Worm (Caenorhabditis elegans) whole organism, L1 larva: ENCODE measurements around the gene Y40A1A.2.

ENCODE experiments used
- C16A3.4 ChIP-seq: fragments of 150-350 bp; optimal IDR thresholded peaks from 2 replicates; lab custom pipeline; 2014; ENCODE audit warnings: missing biosample characterization, missing genetic modification characterization
- F16B12.6 ChIP-seq: fragments of 150-350 bp; optimal IDR thresholded peaks from 2 replicates; lab custom pipeline; 2014; ENCODE audit warnings: missing biosample characterization, missing genetic modification characterization
- Y116A8C.19 ChIP-seq: sonication (generic microtip); optimal IDR thresholded peaks from 2 replicates; lab custom pipeline; 2016; ENCODE audit warnings: missing compliant biosample characterization, missing genetic modification characterization, borderline replicate concordance
- aly-2 ChIP-seq: fragments of 150-350 bp; optimal IDR thresholded peaks from 2 replicates; lab custom pipeline; 2014; ENCODE audit warnings: missing biosample characterization, missing genetic modification characterization
- blmp-1 ChIP-seq: fragments of 150-350 bp; optimal IDR thresholded peaks from 2 replicates; lab custom pipeline; 2014; ENCODE audit warnings: missing biosample characterization, missing genetic modification characterization
- ceh-82 ChIP-seq, 3 experiments: fragments of 150-350 bp in 1 of 3; sonication (generic microtip) in 2 of 3; optimal IDR thresholded peaks; 2 replicates each; lab custom pipeline; 2014 to 2017; ENCODE audit warnings: missing biosample characterization in 3 of 3, missing genetic modification characterization in 3 of 3
- ceh-90 ChIP-seq: sonication (generic microtip); optimal IDR thresholded peaks from 2 replicates; lab custom pipeline; 2016; ENCODE audit warnings: missing genetic modification characterization, missing compliant biosample characterization
- dpl-1 ChIP-seq, 3 experiments: fragments of 150-350 bp in 2 of 3; sonication (generic microtip) in 1 of 3; optimal IDR thresholded peaks; 2 replicates each; lab custom pipeline; 2014 to 2017; ENCODE audit warnings: missing biosample characterization in 3 of 3, missing genetic modification characterization in 3 of 3, missing genetic modification reagents in 3 of 3
- dsc-1 ChIP-seq: sonication (generic microtip); optimal IDR thresholded peaks from 2 replicates; lab custom pipeline; 2016; ENCODE audit warnings: mild to moderate bottlenecking, missing genetic modification characterization, missing compliant biosample characterization
- efl-1 ChIP-seq, 4 experiments: fragments of 150-350 bp; optimal IDR thresholded peaks in 3 of 4; peaks in 1 of 4; 1 replicate in 1 of 4; 2 replicates in 3 of 4; lab custom pipeline; 2014; ENCODE audit warnings: missing biosample characterization in 2 of 4, missing genetic modification characterization in 2 of 4, missing genetic modification reagents in 2 of 4
- efl-3 ChIP-seq: fragments of 200-800 bp; sonication (Bioruptor generic); optimal IDR thresholded peaks from 2 replicates; lab custom pipeline; 2018; ENCODE audit warnings: mild to moderate bottlenecking, missing genetic modification characterization, missing compliant biosample characterization
- elt-2 ChIP-seq: sonication (generic microtip); optimal IDR thresholded peaks from 2 replicates; lab custom pipeline; 2016; ENCODE audit warnings: missing genetic modification characterization, mild to moderate bottlenecking, inconsistent platforms, missing compliant biosample characterization, missing genetic modification reagents
- fkh-8 ChIP-seq: sonication (generic microtip); optimal IDR thresholded peaks from 2 replicates; lab custom pipeline; 2016; ENCODE audit warnings: mild to moderate bottlenecking, missing genetic modification characterization, missing compliant biosample characterization
- fos-1 ChIP-seq: fragments of 150-350 bp; optimal IDR thresholded peaks from 2 replicates; lab custom pipeline; 2014; ENCODE audit warnings: missing biosample characterization, missing genetic modification characterization
- irx-1 ChIP-seq: sonication (generic microtip); optimal IDR thresholded peaks from 2 replicates; lab custom pipeline; 2016; ENCODE audit warnings: missing genetic modification characterization, missing compliant biosample characterization
- lin-14 ChIP-seq: fragments of 200-800 bp; sonication (Bioruptor generic); optimal IDR thresholded peaks from 2 replicates; lab custom pipeline; 2018; ENCODE audit warnings: mild to moderate bottlenecking, missing genetic modification characterization, moderate library complexity, missing compliant biosample characterization
- lin-35 ChIP-seq, 2 experiments: fragments of 150-350 bp; optimal IDR thresholded peaks; 2 replicates each; lab custom pipeline; 2014; ENCODE audit warnings: missing biosample characterization in 2 of 2, missing genetic modification characterization in 2 of 2, missing genetic modification reagents in 2 of 2
- lin-39 ChIP-seq: fragments of 150-350 bp; optimal IDR thresholded peaks from 2 replicates; lab custom pipeline; 2014; ENCODE audit warnings: missing biosample characterization, missing genetic modification reagents, missing genetic modification characterization
- lsy-2 ChIP-seq, 2 experiments: fragments of 150-350 bp; optimal IDR thresholded peaks; 2 replicates each; lab custom pipeline; 2014; ENCODE audit warnings: missing biosample characterization in 2 of 2, missing genetic modification characterization in 2 of 2
- mep-1 ChIP-seq: fragments of 150-350 bp; optimal IDR thresholded peaks from 2 replicates; lab custom pipeline; 2014; ENCODE audit warnings: missing biosample characterization, missing genetic modification characterization
- nhr-12 ChIP-seq: sonication (generic microtip); optimal IDR thresholded peaks from 2 replicates; lab custom pipeline; 2017; ENCODE audit warnings: missing biosample characterization, missing genetic modification characterization
- nhr-19 ChIP-seq: fragments of 200-800 bp; sonication (Bioruptor generic); conservative IDR thresholded peaks from 2 replicates; pipeline ENCODE4 v1.3.6; 2022; ENCODE audit warnings: missing genetic modification characterization, missing compliant biosample characterization
- nhr-20 ChIP-seq: sonication (generic microtip); optimal IDR thresholded peaks from 2 replicates; lab custom pipeline; 2016; ENCODE audit warnings: mild to moderate bottlenecking, missing genetic modification characterization, missing compliant biosample characterization
- nhr-237 ChIP-seq: fragments of 150-350 bp; optimal IDR thresholded peaks from 2 replicates; lab custom pipeline; 2014; ENCODE audit warnings: missing biosample characterization, missing genetic modification characterization
- nhr-28 ChIP-seq: fragments of 150-350 bp; optimal IDR thresholded peaks from 2 replicates; lab custom pipeline; 2014; ENCODE audit warnings: missing biosample characterization, missing genetic modification characterization
- nhr-47 ChIP-seq: sonication (generic microtip); optimal IDR thresholded peaks from 2 replicates; lab custom pipeline; 2016; ENCODE audit warnings: mild to moderate bottlenecking, missing genetic modification characterization, moderate library complexity, missing compliant biosample characterization
- nhr-71 ChIP-seq: sonication (generic microtip); optimal IDR thresholded peaks from 2 replicates; lab custom pipeline; 2016; ENCODE audit warnings: mild to moderate bottlenecking, missing genetic modification characterization, moderate library complexity, missing compliant biosample characterization
- nhr-77 ChIP-seq: fragments of 150-350 bp; optimal IDR thresholded peaks from 2 replicates; lab custom pipeline; 2014; ENCODE audit warnings: missing biosample characterization, missing genetic modification characterization
- nhr-85 ChIP-seq: sonication (generic microtip); peaks from one replicate; lab custom pipeline; 2016; ENCODE audit warnings: missing genetic modification characterization, inconsistent platforms, missing compliant biosample characterization
- nhr-90 ChIP-seq: sonication (generic microtip); optimal IDR thresholded peaks from 2 replicates; lab custom pipeline; 2016; ENCODE audit warnings: mild to moderate bottlenecking, missing genetic modification characterization, missing compliant biosample characterization; ENCODE audit not compliant: poor library complexity
- pax-3 ChIP-seq: fragments of 200-800 bp; sonication (Bioruptor generic); optimal IDR thresholded peaks from 2 replicates; lab custom pipeline; 2018; ENCODE audit warnings: mild to moderate bottlenecking, missing genetic modification characterization, moderate library complexity, missing compliant biosample characterization
- rnt-1 ChIP-seq: sonication (generic microtip); optimal IDR thresholded peaks from 2 replicates; lab custom pipeline; 2016; ENCODE audit warnings: mild to moderate bottlenecking, missing genetic modification characterization, moderate library complexity, missing compliant biosample characterization
- skn-1 ChIP-seq: fragments of 150-350 bp; optimal IDR thresholded peaks from 2 replicates; lab custom pipeline; 2014; ENCODE audit warnings: missing biosample characterization, missing genetic modification characterization
- snpc-4 ChIP-seq: fragments of 150-350 bp; optimal IDR thresholded peaks from 2 replicates; lab custom pipeline; 2014; ENCODE audit warnings: missing biosample characterization, missing genetic modification characterization
- snu-23 ChIP-seq: sonication (generic microtip); optimal IDR thresholded peaks from 2 replicates; lab custom pipeline; 2016; ENCODE audit warnings: missing genetic modification characterization, missing compliant biosample characterization
- sup-37 ChIP-seq: fragments of 200-800 bp; sonication (Bioruptor generic); optimal IDR thresholded peaks from 2 replicates; lab custom pipeline; 2018; ENCODE audit warnings: mild to moderate bottlenecking, missing genetic modification characterization, missing compliant biosample characterization
- swsn-7 ChIP-seq: sonication (generic microtip); optimal IDR thresholded peaks from 2 replicates; lab custom pipeline; 2016; ENCODE audit warnings: missing genetic modification characterization, missing compliant biosample characterization
- tbx-2 ChIP-seq: sonication (generic microtip); optimal IDR thresholded peaks from 2 replicates; lab custom pipeline; 2016; ENCODE audit warnings: missing genetic modification characterization, missing compliant biosample characterization
- tlp-1 ChIP-seq: fragments of 150-350 bp; optimal IDR thresholded peaks from 2 replicates; lab custom pipeline; 2014; ENCODE audit warnings: missing biosample characterization, missing genetic modification characterization
- unc-130 ChIP-seq: fragments of 150-350 bp; optimal IDR thresholded peaks from 2 replicates; lab custom pipeline; 2017; ENCODE audit warnings: missing biosample characterization, missing genetic modification characterization, inconsistent platforms
- unc-62 ChIP-seq: fragments of 150-350 bp; optimal IDR thresholded peaks from 2 replicates; lab custom pipeline; 2014; ENCODE audit warnings: missing biosample characterization, missing genetic modification reagents, missing genetic modification characterization
- unc-86 ChIP-seq: sonication (generic microtip); optimal IDR thresholded peaks from 2 replicates; lab custom pipeline; 2016; ENCODE audit warnings: missing genetic modification characterization, missing compliant biosample characterization
- xbp-1 ChIP-seq: sonication (generic microtip); optimal IDR thresholded peaks from 2 replicates; lab custom pipeline; 2016; ENCODE audit warnings: missing genetic modification characterization, missing compliant biosample characterization

Y40A1A.2 gene

ce11 chrX:1960895-1961715 is 29.4 kb upstream of the Y40A1A.2 start (continued):
- TF ChIP-seq snu-23 (GFP tag; lab: Kevin White, UChicago): peak; percentile 52
- peak; percentile 21 for TF ChIP-seq swsn-7 (tag; lab: Kevin White, UChicago)
- peak; percentile 21 for TF ChIP-seq elt-2
- TF ChIP-seq Y116A8C.19: no peak
- peak in 1 of 2 experiments; percentile 45 for TF ChIP-seq lin-35 (GFP tag; optimal IDR thresholded peaks at IDR 0.05; lab: Kevin White, UChicago)
- peak; percentile 45 for TF ChIP-seq nhr-71 (tag; lab: Kevin White, UChicago)
- no peak for TF ChIP-seq unc-62 (GFP tag; lab: Kevin White, UChicago)
- TF ChIP-seq C16A3.4: peak; percentile 53
- TF ChIP-seq F16B12.6 (tag; lab: Kevin White, UChicago): peak; percentile 20
- peak; percentile 39 for TF ChIP-seq nhr-20 (tag; lab: Kevin White, UChicago)
- peak in 1 of 2 experiments; percentile 11 for TF ChIP-seq efl-1 (optimal IDR thresholded peaks at IDR 0.05; lab: Kevin White, UChicago)
- TF ChIP-seq efl-1 (GFP tag; optimal IDR thresholded peaks at IDR 0.05 in 1 of 2; lab: Kevin White, UChicago): peak in 1 of 2 experiments; percentile 81
- TF ChIP-seq lsy-2 (tag; optimal IDR thresholded peaks at IDR 0.05; lab: Kevin White, UChicago): peak in 1 of 2 experiments; percentile 50
- TF ChIP-seq xbp-1 (tag; lab: Kevin White, UChicago): peak; percentile 22

ce11 chrX:1962273-1962672 is 28.3 kb upstream of the Y40A1A.2 start, which contains the start of gene F52D2.7:
TSS of gene F52D2.7 (plus strand) at chrX:1962573.
- TF ChIP-seq nhr-85 (tag; lab: Kevin White, UChicago) (peak; percentile 40), nhr-12 (tag; lab: Kevin White, UChicago) (no peak)
- TF ChIP-seq, all 84 proteins: peak for 1

- TF ChIP-seq fkh-8: no peak
- TF ChIP-seq nhr-19: no peak
- TF ChIP-seq nhr-28 (tag; lab: Kevin White, UChicago): no peak
Measured at ce11 chrX:1964411-1964810, 26.1 kb upstream of the Y40A1A.2 start.

DNA sequence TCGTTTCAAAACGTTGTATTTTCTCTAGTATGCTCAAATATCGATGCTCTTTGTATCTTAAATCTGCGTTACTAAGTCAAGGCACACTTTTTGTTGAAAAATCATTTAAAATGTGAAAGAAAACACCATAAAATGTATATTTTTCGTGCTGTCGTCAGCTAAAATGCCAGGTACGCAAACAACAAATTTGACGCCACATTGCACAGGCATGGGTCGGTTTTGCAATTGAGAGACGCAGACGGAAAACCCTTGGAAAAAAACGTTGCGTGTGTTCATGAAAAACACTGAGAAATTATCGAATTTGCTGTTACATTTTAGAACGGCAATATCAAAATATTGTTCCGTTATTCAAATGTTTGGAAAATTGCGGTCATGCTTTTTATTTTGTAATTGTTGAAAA is 25.7 kb upstream of the Y40A1A.2 start:
- TF ChIP-seq snu-23 (GFP tag; lab: Kevin White, UChicago) (peak; percentile 74), sup-37 (GFP tag; lab: Kevin White, UChicago) (peak; percentile 4), nhr-71 (tag; lab: Kevin White, UChicago) (peak; percentile 69), nhr-12 (tag; lab: Kevin White, UChicago) (no peak), nhr-20 (tag; lab: Kevin White, UChicago) (peak; percentile 48), lin-35 (GFP tag; optimal IDR thresholded peaks at IDR 0.05; lab: Kevin White, UChicago) (peak; percentile 17 to 73), pax-3 (tag; lab: Kevin White, UChicago) (no peak), xbp-1 (tag; lab: Kevin White, UChicago) (peak; percentile 66), skn-1 (tag; lab: Kevin White, UChicago) (peak; percentile 92), nhr-77 (tag; lab: Kevin White, UChicago) (no peak), nhr-85 (tag; lab: Kevin White, UChicago) (peak; percentile 77), irx-1 (tag; lab: Kevin White, UChicago) (peak; percentile 39), fos-1 (tag; lab: Kevin White, UChicago) (peak; percentile 40), nhr-47 (tag; lab: Kevin White, UChicago) (peak; percentile 78), F16B12.6 (tag; lab: Kevin White, UChicago) (peak; percentile 96), lin-39 (tag; lab: Kevin White, UChicago) (peak; percentile 4), rnt-1 (tag; lab: Kevin White, UChicago) (peak; percentile 82), ceh-82 (tag; optimal IDR thresholded peaks at IDR 0.05; lab: Kevin White, UChicago) (peak; percentile 38 to 78 (median 69)), nhr-19 (peak; percentile 62), swsn-7 (tag; lab: Kevin White, UChicago) (peak; percentile 63), dsc-1 (tag; lab: Kevin White, UChicago) (peak; percentile 49), snpc-4 (tag; lab: Kevin White, UChicago) (peak; percentile 47), lin-14 (GFP tag; lab: Kevin White, UChicago) (peak; percentile 84), unc-130 (tag; lab: Kevin White, UChicago) (peak; percentile 30), unc-86 (tag; lab: Kevin White, UChicago) (peak; percentile 21), fkh-8 (peak; percentile 31), dpl-1 (GFP tag; optimal IDR thresholded peaks at IDR 0.05; lab: Kevin White, UChicago) (peak; percentile 18 to 61 (median 60)), nhr-90 (tag; lab: Kevin White, UChicago) (peak; percentile 36), nhr-237 (tag; lab: Kevin White, UChicago) (no peak), ceh-90 (tag; lab: Kevin White, UChicago) (no peak), blmp-1 (no peak), aly-2 (no peak), C16A3.4 (peak; percentile 34), tbx-2 (peak; percentile 60), efl-3 (GFP tag; lab: Kevin White, UChicago) (no peak), lsy-2 (tag; optimal IDR thresholded peaks at IDR 0.05; lab: Kevin White, UChicago) (peak; percentile 45 to 69), mep-1 (tag; lab: Kevin White, UChicago) (peak; percentile 62), tlp-1 (tag; lab: Kevin White, UChicago) (no peak)
